Worm (Caenorhabditis elegans): ENCODE results near the gene srw-14.

srw-14 gene

ce11 chrV:15186259-15186927 lies 39.4 kb upstream of the srw-14 start, which contains the start of gene Y75B12B.3 (continued):
- peak; percentile 65 for TF ChIP-seq set-16 (GFP tag; IDR thresholded peaks at IDR 0.05)
- no peak for TF ChIP-seq ZK337.2 (GFP tag; IDR thresholded peaks at IDR 0.05)
- no peak for TF ChIP-seq jun-1 (tag; optimal IDR thresholded peaks at IDR 0.05)
- TF ChIP-seq spr-1 (tag; optimal IDR thresholded peaks at IDR 0.05): no peak
- TF ChIP-seq mep-1 (tag; optimal IDR thresholded peaks at IDR 0.05): peak; percentile 11
- no peak for TF ChIP-seq zfp-3 (GFP tag; conservative IDR thresholded peaks at IDR 0.05)
- TF ChIP-seq F37D6.2 (tag; optimal IDR thresholded peaks at IDR 0.05): no peak
- no peak for TF ChIP-seq snpc-4 (tag; optimal IDR thresholded peaks at IDR 0.05)
- no peak for TF ChIP-seq daf-8 (GFP tag; IDR thresholded peaks at IDR 0.05)
- TF ChIP-seq pha-4 (GFP tag; IDR thresholded peaks at IDR 0.05): no peak; the same call in 1 of the 2 replicates
- TF ChIP-seq pha-4 (tag; optimal IDR thresholded peaks at IDR 0.05): no peak
- no peak for TF ChIP-seq cey-2 (tag; optimal IDR thresholded peaks at IDR 0.05; ENCODE audit: borderline replicate concordance, insufficient read depth)
- TF ChIP-seq Y75B8A.6 (GFP tag; IDR thresholded peaks at IDR 0.05): no peak
- no peak for TF ChIP-seq hlh-11 (tag; optimal IDR thresholded peaks at IDR 0.05)
- no peak for TF ChIP-seq mxl-3 (GFP tag; optimal IDR thresholded peaks at IDR 0.05)
- no peak for TF ChIP-seq dmd-9 (GFP tag; IDR thresholded peaks at IDR 0.05)
- TF ChIP-seq mdl-1 (tag; optimal IDR thresholded peaks at IDR 0.05): no peak
- no peak for TF ChIP-seq hlh-30 (tag; optimal IDR thresholded peaks at IDR 0.05; ENCODE audit: insufficient read depth)
- TF ChIP-seq ceh-44 (GFP tag; IDR thresholded peaks at IDR 0.05): no peak
- TF ChIP-seq sdz-12 (GFP tag; optimal IDR thresholded peaks at IDR 0.05): peak; percentile 13
- no peak for TF ChIP-seq mxl-2 (GFP tag; conservative IDR thresholded peaks at IDR 0.05)
- peak; percentile 52 for TF ChIP-seq lin-38 (GFP tag; IDR thresholded peaks at IDR 0.05)
- no peak for TF ChIP-seq lin-39 (tag; optimal IDR thresholded peaks at IDR 0.05)
- no peak for TF ChIP-seq zag-1 (tag; optimal IDR thresholded peaks at IDR 0.05)
- TF ChIP-seq lin-29 (GFP tag; IDR thresholded peaks at IDR 0.05): no peak
- TF ChIP-seq nhr-237 (tag; optimal IDR thresholded peaks at IDR 0.05): no peak
- TF ChIP-seq lin-1 (GFP tag; IDR thresholded peaks at IDR 0.05): no peak
- TF ChIP-seq daf-12 (tag; optimal IDR thresholded peaks at IDR 0.05): no peak
- no peak for TF ChIP-seq nhr-11 (tag; optimal IDR thresholded peaks at IDR 0.05)
- TF ChIP-seq nhr-41 (GFP tag; IDR thresholded peaks at IDR 0.05): no peak
- no peak for TF ChIP-seq ztf-11 (tag; optimal IDR thresholded peaks at IDR 0.05)
- no peak for TF ChIP-seq dmd-6 (GFP tag; IDR thresholded peaks at IDR 0.05)
- TF ChIP-seq unc-39 (tag; optimal IDR thresholded peaks at IDR 0.05): no peak
- TF ChIP-seq ZK546.5 (tag; optimal IDR thresholded peaks at IDR 0.05): no peak
- no peak for TF ChIP-seq dpl-1 (GFP tag; optimal IDR thresholded peaks at IDR 0.05)
- TF ChIP-seq egl-27 (tag; optimal IDR thresholded peaks at IDR 0.05): no peak
- TF ChIP-seq dmd-8 (GFP tag; IDR thresholded peaks at IDR 0.05): 0 out of 2 replicates have a peak, but pooled peaks have one; percentile 4
- TF ChIP-seq F44E2.7 (GFP tag; IDR thresholded peaks at IDR 0.05): no peak
- no peak for TF ChIP-seq saeg-2 (GFP tag; IDR thresholded peaks at IDR 0.05)
- TF ChIP-seq ama-1 (optimal IDR thresholded peaks at IDR 0.05): peak; percentile 92
- TF ChIP-seq T26A8.4 (GFP tag; IDR thresholded peaks at IDR 0.05): no peak
- TF ChIP-seq madf-9 (GFP tag; conservative IDR thresholded peaks at IDR 0.05): no peak
- no peak for TF ChIP-seq T20F7.1 (GFP tag; optimal IDR thresholded peaks at IDR 0.05)
- TF ChIP-seq lsy-2 (tag; optimal IDR thresholded peaks at IDR 0.05): peak in 1 of 2 experiments; percentile 1
- peak; percentile 62 for TF ChIP-seq F49E8.2 (tag; optimal IDR thresholded peaks at IDR 0.05; ENCODE audit: borderline replicate concordance)
- TF ChIP-seq nhr-25 (tag; optimal IDR thresholded peaks at IDR 0.05; ENCODE audit: borderline replicate concordance, insufficient read depth): no peak
- TF ChIP-seq tag-97 (GFP tag; IDR thresholded peaks at IDR 0.05): no peak
- TF ChIP-seq vab-7 (GFP tag; IDR thresholded peaks at IDR 0.05): peak; percentile 33; the same call in 1 of the 2 replicates
- no peak for TF ChIP-seq nhr-77 (tag; optimal IDR thresholded peaks at IDR 0.05)
- no peak for TF ChIP-seq nhr-76 (tag; optimal IDR thresholded peaks at IDR 0.05)
- TF ChIP-seq madf-5 (GFP tag; IDR thresholded peaks at IDR 0.05): 0 out of 4 replicates have a peak, but pooled peaks of 1 of the 2 experiments have one; percentile 42
